Fruit fly (Drosophila melanogaster) whole organism, embryonic: ENCODE results near the gene sick.

Experiments used
- Aef1 ChIP-seq: fragments of 200-800 bp; sonication (Bioruptor generic); IDR thresholded peaks from 3 replicates; pipeline ENCODE4 v1.3.6; 2022; ENCODE audit warnings: missing biosample characterization, missing genetic modification characterization
- Atf-2 ChIP-seq: fragments of 200-800 bp; sonication (Bioruptor generic); optimal IDR thresholded peaks from 2 replicates; lab custom pipeline; 2016; ENCODE audit warnings: missing biosample characterization, missing genetic modification characterization
- Bgb ChIP-seq: fragments of 200-800 bp; sonication (Bioruptor generic); IDR thresholded peaks from 2 replicates; pipeline ENCODE4 v1.3.6; 2022; ENCODE audit warnings: missing biosample characterization, missing genetic modification characterization; ENCODE audit not compliant: partially characterized antibody
- Blimp-1 ChIP-seq: fragments of 200-800 bp; sonication (Bioruptor generic); optimal IDR thresholded peaks from 3 replicates; lab custom pipeline; 2018; ENCODE audit warnings: missing biosample characterization, missing genetic modification characterization, mild to moderate bottlenecking, moderate library complexity, missing genetic modification reagents
- CG11093 ChIP-seq: fragments of 200-800 bp; sonication (Bioruptor generic); IDR thresholded peaks from 3 replicates; pipeline ENCODE4 v1.3.6; 2022; ENCODE audit warnings: missing biosample characterization, missing genetic modification characterization
- CG11456 ChIP-seq: fragments of 200-800 bp; sonication (Bioruptor generic); IDR thresholded peaks from 3 replicates; pipeline ENCODE4 v1.3.6; 2022; ENCODE audit warnings: missing biosample characterization, missing genetic modification characterization
- CG13296 ChIP-seq: fragments of 200-800 bp; sonication (Bioruptor generic); optimal IDR thresholded peaks from 3 replicates; lab custom pipeline; 2018; ENCODE audit warnings: missing biosample characterization, mild to moderate bottlenecking, missing genetic modification characterization
- CG14014 ChIP-seq: fragments of 200-800 bp; sonication (Bioruptor generic); IDR thresholded peaks from 2 replicates; pipeline ENCODE4 v1.3.6; 2022; ENCODE audit warnings: missing biosample characterization, missing genetic modification characterization
- CG17385 ChIP-seq: fragments of 200-800 bp; sonication (Bioruptor generic); optimal IDR thresholded peaks from 3 replicates; lab custom pipeline; 2018; ENCODE audit warnings: missing biosample characterization, mild to moderate bottlenecking, missing genetic modification characterization
- CG17568 ChIP-seq: fragments of 200-800 bp; sonication (Bioruptor generic); optimal IDR thresholded peaks from 2 replicates; lab custom pipeline; 2018; ENCODE audit warnings: missing biosample characterization, mild to moderate bottlenecking, missing genetic modification characterization, moderate library complexity
- CG18011 ChIP-seq: fragments of 200-800 bp; sonication (Bioruptor generic); optimal IDR thresholded peaks from 2 replicates; lab custom pipeline; 2017; ENCODE audit warnings: missing biosample characterization, missing genetic modification characterization, mild to moderate bottlenecking, moderate library complexity, missing genotype
- CG2129 ChIP-seq: fragments of 200-800 bp; sonication (Bioruptor generic); IDR thresholded peaks from 2 replicates; pipeline ENCODE4 v1.3.6; 2022; ENCODE audit warnings: missing biosample characterization, missing genetic modification characterization; ENCODE audit not compliant: partially characterized antibody
- CG3065 ChIP-seq: fragments of 200-800 bp; sonication (Bioruptor generic); optimal IDR thresholded peaks from 2 replicates; lab custom pipeline; 2016; ENCODE audit warnings: missing biosample characterization, missing genetic modification characterization
- CG34376 ChIP-seq: fragments of 200-800 bp; sonication (Bioruptor generic); optimal IDR thresholded peaks from 2 replicates; lab custom pipeline; 2018; ENCODE audit warnings: missing biosample characterization, mild to moderate bottlenecking, missing genetic modification characterization
- CG3847 ChIP-seq: fragments of 200-800 bp; sonication (Bioruptor generic); IDR thresholded peaks from 2 replicates; pipeline ENCODE4 v1.3.6; 2022; ENCODE audit warnings: missing biosample characterization, missing genetic modification characterization
- CG4424 ChIP-seq: fragments of 200-800 bp; sonication (Bioruptor generic); optimal IDR thresholded peaks from 3 replicates; lab custom pipeline; 2016; ENCODE audit warnings: missing biosample characterization, missing genetic modification characterization
- CG5953 ChIP-seq: fragments of 200-800 bp; sonication (Bioruptor generic); IDR thresholded peaks from 2 replicates; pipeline ENCODE4 v1.3.6; 2022; ENCODE audit warnings: missing biosample characterization, missing genetic modification characterization
- CG7928 ChIP-seq: fragments of 200-800 bp; sonication (Bioruptor generic); optimal IDR thresholded peaks from 2 replicates; lab custom pipeline; 2017; ENCODE audit warnings: missing biosample characterization, mild to moderate bottlenecking, missing genetic modification characterization
- CG8765 ChIP-seq: fragments of 200-800 bp; sonication (Bioruptor generic); IDR thresholded peaks from 2 replicates; pipeline ENCODE4 v1.3.6; 2022; ENCODE audit warnings: missing biosample characterization, missing genetic modification characterization
- CG9876 ChIP-seq: fragments of 200-800 bp; sonication (Bioruptor generic); optimal IDR thresholded peaks from 2 replicates; lab custom pipeline; 2016; ENCODE audit warnings: missing biosample characterization, missing genetic modification characterization
- Camta ChIP-seq: fragments of 200-800 bp; sonication (Bioruptor generic); optimal IDR thresholded peaks from 2 replicates; lab custom pipeline; 2016; ENCODE audit warnings: missing biosample characterization, missing genetic modification characterization
- Chrac-16 ChIP-seq: fragments of 200-800 bp; sonication (Bioruptor generic); optimal IDR thresholded peaks from 3 replicates; lab custom pipeline; 2016; ENCODE audit warnings: missing biosample characterization, missing genetic modification characterization
- Dfd ChIP-seq, 2 experiments: fragments of >200 bp; optimal IDR thresholded peaks; 2 replicates each; lab custom pipeline; 2017; ENCODE audit warnings: missing biosample characterization in 2 of 2, missing genetic modification characterization in 2 of 2
- Dll ChIP-seq: fragments of 200-800 bp; sonication (Bioruptor generic); IDR thresholded peaks from 4 replicates; pipeline ENCODE4 v1.3.6; 2022; ENCODE audit warnings: missing biosample characterization, missing genetic modification characterization; ENCODE audit not compliant: partially characterized antibody
- Dref ChIP-seq: fragments of 200-800 bp; sonication (Bioruptor generic); IDR thresholded peaks from 2 replicates; pipeline ENCODE4 v1.3.6; 2022; ENCODE audit warnings: missing biosample characterization, missing genetic modification characterization
- E2f2 ChIP-seq: fragments of 200-800 bp; sonication (Bioruptor generic); IDR thresholded peaks from 2 replicates; pipeline ENCODE4 v1.3.6; 2022; ENCODE audit warnings: missing biosample characterization, missing genetic modification characterization
- H15 ChIP-seq: fragments of 200-800 bp; sonication (Bioruptor generic); IDR thresholded peaks from 3 replicates; pipeline ENCODE4 v1.3.6; 2022; ENCODE audit warnings: missing biosample characterization, missing genetic modification characterization
- Mad ChIP-seq: fragments of 200-800 bp; sonication (Bioruptor generic); optimal IDR thresholded peaks from 2 replicates; lab custom pipeline; 2016; ENCODE audit warnings: missing biosample characterization, missing genetic modification characterization
- Opbp ChIP-seq: fragments of 200-800 bp; sonication (Bioruptor generic); IDR thresholded peaks from 3 replicates; pipeline ENCODE4 v1.3.6; 2022; ENCODE audit warnings: missing biosample characterization, missing genetic modification characterization; ENCODE audit not compliant: partially characterized antibody
- Rfx ChIP-seq: fragments of 200-800 bp; sonication (Bioruptor generic); IDR thresholded peaks from 2 replicates; pipeline ENCODE4 v1.3.6; 2022; ENCODE audit warnings: missing biosample characterization, missing genetic modification characterization
- Scr ChIP-seq: fragments of 200-800 bp; sonication (Bioruptor generic); IDR thresholded peaks from 2 replicates; pipeline ENCODE4 v1.3.6; 2022; ENCODE audit warnings: missing biosample characterization, missing genetic modification characterization; ENCODE audit not compliant: partially characterized antibody
- Ssrp ChIP-seq: fragments of 200-800 bp; sonication (Bioruptor generic); optimal IDR thresholded peaks from 2 replicates; lab custom pipeline; 2018; ENCODE audit warnings: missing biosample characterization, mild to moderate bottlenecking, missing genetic modification characterization, moderate library complexity
- Xbp1 ChIP-seq: fragments of 200-800 bp; sonication (Bioruptor generic); optimal IDR thresholded peaks from 3 replicates; lab custom pipeline; 2016; ENCODE audit warnings: missing biosample characterization, mild to moderate bottlenecking, missing genetic modification characterization
- ap ChIP-seq: fragments of 200-800 bp; sonication (Bioruptor generic); IDR thresholded peaks from 2 replicates; pipeline ENCODE4 v1.3.6; 2022; ENCODE audit warnings: missing biosample characterization, missing genetic modification characterization
- bcd ChIP-seq: fragments of 200-800 bp; sonication (Bioruptor generic); optimal IDR thresholded peaks from 2 replicates; lab custom pipeline; 2017; ENCODE audit warnings: missing biosample characterization, mild to moderate bottlenecking, missing genetic modification characterization
- cad ChIP-seq: fragments of >200 bp; optimal IDR thresholded peaks from 2 replicates; lab custom pipeline; 2017; ENCODE audit warnings: missing biosample characterization, missing genetic modification characterization
- dimm ChIP-seq: fragments of 200-800 bp; sonication (Bioruptor generic); IDR thresholded peaks from 2 replicates; pipeline ENCODE4 v1.3.6; 2022; ENCODE audit warnings: missing biosample characterization, missing genetic modification characterization
- dpn ChIP-seq, 2 experiments: fragments of 200-800 bp; sonication (Bioruptor generic); optimal IDR thresholded peaks; 3 replicates each; lab custom pipeline; 2016; ENCODE audit warnings: missing biosample characterization in 2 of 2, missing genetic modification characterization in 2 of 2
- dysf ChIP-seq: fragments of 200-800 bp; sonication (Bioruptor generic); IDR thresholded peaks from 3 replicates; pipeline ENCODE4 v1.3.6; 2022; ENCODE audit warnings: missing biosample characterization, missing genetic modification characterization
- eve ChIP-seq, 2 experiments: fragments of >200 bp; optimal IDR thresholded peaks; 2 replicates each; lab custom pipeline; 2017; ENCODE audit warnings: missing biosample characterization in 2 of 2, missing genetic modification characterization in 2 of 2
- eyg ChIP-seq: fragments of 200-800 bp; sonication (Bioruptor generic); optimal IDR thresholded peaks from 3 replicates; lab custom pipeline; 2016; ENCODE audit warnings: missing biosample characterization, missing genetic modification characterization
- gcm2 ChIP-seq: fragments of 200-800 bp; sonication (Bioruptor generic); optimal IDR thresholded peaks from 2 replicates; lab custom pipeline; 2016; ENCODE audit warnings: missing biosample characterization, missing genetic modification characterization
- gfzf ChIP-seq: fragments of 200-800 bp; sonication (Bioruptor generic); optimal IDR thresholded peaks from 2 replicates; lab custom pipeline; 2016; ENCODE audit warnings: missing biosample characterization, mild to moderate bottlenecking, missing genetic modification characterization, moderate library complexity
- grau ChIP-seq: fragments of 200-800 bp; optimal IDR thresholded peaks from 3 replicates; lab custom pipeline; 2019; ENCODE audit warnings: missing biosample characterization, mild to moderate bottlenecking, missing genetic modification characterization, moderate library complexity
- her ChIP-seq: fragments of 200-800 bp; sonication (Bioruptor generic); optimal IDR thresholded peaks from 2 replicates; lab custom pipeline; 2016; ENCODE audit warnings: missing biosample characterization, missing genetic modification characterization
- hth ChIP-seq: fragments of >200 bp; optimal IDR thresholded peaks from 2 replicates; lab custom pipeline; 2017; ENCODE audit warnings: inconsistent platforms
- mld ChIP-seq: fragments of 200-800 bp; sonication (Bioruptor generic); IDR thresholded peaks from 3 replicates; pipeline ENCODE4 v1.3.6; 2022; ENCODE audit warnings: missing biosample characterization, missing genetic modification characterization; ENCODE audit not compliant: partially characterized antibody
- nmo ChIP-seq: fragments of 200-800 bp; sonication (Bioruptor generic); optimal IDR thresholded peaks from 2 replicates; lab custom pipeline; 2018; ENCODE audit warnings: missing biosample characterization, mild to moderate bottlenecking, missing genetic modification characterization, moderate library complexity
- ranshi ChIP-seq: fragments of 200-800 bp; sonication (Bioruptor generic); IDR thresholded peaks from 2 replicates; pipeline ENCODE4 v1.3.6; 2022; ENCODE audit warnings: missing biosample characterization, missing genetic modification characterization
- stwl ChIP-seq: fragments of 200-800 bp; sonication (Bioruptor generic); optimal IDR thresholded peaks from 3 replicates; lab custom pipeline; 2018; ENCODE audit warnings: missing biosample characterization, mild to moderate bottlenecking, missing genetic modification characterization, moderate library complexity
- usp ChIP-seq: fragments of >200 bp; optimal IDR thresholded peaks from 2 replicates; lab custom pipeline; 2017; ENCODE audit warnings: missing biosample characterization, missing genetic modification characterization

sick gene

dm6 chr2L:19887468-19887867 is 91.3 kb downstream of the sick start (continued):
- TF ChIP-seq Blimp-1 (GFP tag; lab: Kevin White, UChicago), result peak; percentile 62
- peak; percentile 48; the same call in 1 of the 3 replicates for TF ChIP-seq H15 (GFP tag; lab: Robert Waterston, UW)
- TF ChIP-seq Mad, result peak; percentile 56
- TF ChIP-seq Dfd (GFP tag; optimal IDR thresholded peaks at IDR 0.05; lab: Kevin White, UChicago), result no peak
- 0 out of 3 replicates have a peak, but pooled peaks have one; percentile 45 for TF ChIP-seq CG11093 (GFP tag; lab: Robert Waterston, UW)
- peak in 1 of 2 experiments; percentile 77 for TF ChIP-seq eve (GFP tag; optimal IDR thresholded peaks at IDR 0.05; lab: Kevin White, UChicago)
- peak; percentile 5 for TF ChIP-seq CG17568 (GFP tag; lab: Kevin White, UChicago)
- TF ChIP-seq E2f2 (GFP tag; lab: Robert Waterston, UW), result peak; percentile 46
- peak; percentile 71 for TF ChIP-seq her (GFP tag; lab: Kevin White, UChicago)
- peak; percentile 53 for TF ChIP-seq CG3065 (GFP tag; lab: Kevin White, UChicago)
- peak; percentile 70 for TF ChIP-seq Opbp (GFP tag; lab: Robert Waterston, UW)
- TF ChIP-seq dysf (GFP tag; lab: Robert Waterston, UW), result peak; percentile 66
- no peak for TF ChIP-seq cad (GFP tag; lab: Kevin White, UChicago)
- TF ChIP-seq CG18011 (GFP tag; lab: Kevin White, UChicago), result peak; percentile 99
- peak; percentile 74 for TF ChIP-seq CG9876 (GFP tag; lab: Kevin White, UChicago)
- TF ChIP-seq gfzf, result peak; percentile 56
- TF ChIP-seq Aef1 (GFP tag; lab: Robert Waterston, UW), result peak; percentile 65
- 0 out of 2 replicates have a peak, but pooled peaks have one; percentile 12 for TF ChIP-seq CG5953
- no peak for TF ChIP-seq Scr
- no peak for TF ChIP-seq CG7928 (GFP tag; lab: Kevin White, UChicago)
- peak; percentile 26 for TF ChIP-seq CG17385 (GFP tag; lab: Kevin White, UChicago)
- TF ChIP-seq CG11456 (GFP tag; lab: Robert Waterston, UW), result peak; percentile 89
- no peak for TF ChIP-seq gcm2
- TF ChIP-seq nmo (GFP tag; lab: Kevin White, UChicago), result peak; percentile 64
- TF ChIP-seq CG8765, result no peak; the same call in 1 of the 2 replicates
- TF ChIP-seq stwl, result peak; percentile 73
- TF ChIP-seq Xbp1 (GFP tag; lab: Kevin White, UChicago), result peak; percentile 87
- TF ChIP-seq usp (GFP tag; lab: Kevin White, UChicago), result no peak
- peak; percentile 68 for TF ChIP-seq CG4424 (GFP tag; lab: Kevin White, UChicago)
- TF ChIP-seq dpn (GFP tag; optimal IDR thresholded peaks at IDR 0.05; lab: Kevin White, UChicago), result peak; percentile 74 to 81
- no peak for TF ChIP-seq CG13296 (GFP tag; lab: Kevin White, UChicago)
- TF ChIP-seq ap, result no peak; the same call in 1 of the 2 replicates
- TF ChIP-seq Dref (GFP tag; lab: Robert Waterston, UW), result peak; percentile 32
- peak; percentile 7 for TF ChIP-seq eyg (GFP tag; lab: Kevin White, UChicago)
- TF ChIP-seq mld (GFP tag; lab: Robert Waterston, UW), result no peak
- peak; percentile 62 for TF ChIP-seq grau (tag; lab: Kevin White, UChicago)
- TF ChIP-seq Chrac-16 (GFP tag; lab: Kevin White, UChicago), result peak; percentile 65
- TF ChIP-seq CG2129, result no peak
- peak; percentile 88 for TF ChIP-seq Rfx
- peak; percentile 17 for TF ChIP-seq CG34376 (GFP tag; lab: Kevin White, UChicago)
- peak; percentile 73 for TF ChIP-seq ranshi (GFP tag; lab: Robert Waterston, UW)
- TF ChIP-seq dimm (GFP tag; lab: Robert Waterston, UW), result no peak
- TF ChIP-seq Ssrp (tag; lab: Kevin White, UChicago), result peak; percentile 58
- TF ChIP-seq bcd (GFP tag; lab: Kevin White, UChicago), result peak; percentile 73
- peak; percentile 76 for TF ChIP-seq Bgb (GFP tag; lab: Robert Waterston, UW)
- no peak for TF ChIP-seq Dll (GFP tag; lab: Robert Waterston, UW)
- TF ChIP-seq hth (lab: Kevin White, UChicago), result no peak
- peak; percentile 38 for TF ChIP-seq Atf-2
- TF ChIP-seq CG3847 (GFP tag; lab: Robert Waterston, UW), result peak; percentile 80
- TF ChIP-seq Camta, result peak; percentile 63
- peak; percentile 60 for TF ChIP-seq CG14014 (GFP tag; lab: Robert Waterston, UW)
